Worm (Caenorhabditis elegans) whole organism, L2 larva: ENCODE results near the gene rpt-1.

Experiments
- ZK546.5 ChIP-seq: sonication (generic microtip); optimal IDR thresholded peaks from 2 replicates; lab custom pipeline; 2017; ENCODE audit warnings: missing biosample characterization, missing genetic modification characterization
- elt-3 ChIP-seq: sonication (generic microtip); optimal IDR thresholded peaks from 2 replicates; lab custom pipeline; 2017; ENCODE audit warnings: missing biosample characterization, missing genetic modification characterization
- fos-1 ChIP-seq: fragments of 150-350 bp; optimal IDR thresholded peaks from 2 replicates; lab custom pipeline; 2014; ENCODE audit warnings: missing biosample characterization, missing genetic modification characterization

DNA sequence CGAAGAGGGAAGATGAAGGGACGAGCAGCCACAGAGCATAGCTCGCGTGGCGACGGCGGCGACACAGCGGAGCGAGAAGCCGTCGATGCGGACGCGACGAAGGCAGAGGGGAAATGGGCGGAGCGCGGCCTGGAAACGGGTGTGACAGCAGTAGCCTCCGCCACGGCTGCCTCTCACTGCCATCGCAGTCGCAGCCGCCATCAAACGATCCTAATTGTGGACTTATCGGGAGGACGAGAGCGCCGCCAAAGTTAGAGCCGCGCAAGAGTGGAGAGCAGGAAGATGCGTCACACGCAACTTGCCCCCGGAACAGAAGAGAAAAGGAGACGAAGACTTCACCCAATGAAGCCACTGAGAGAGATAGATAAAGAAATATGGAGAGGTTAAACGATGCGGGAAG lies 42.1 kb upstream of the rpt-1 start:
- TF ChIP-seq elt-3 (tag; lab: Kevin White, UChicago) (no peak), ZK546.5 (no peak), fos-1 (tag; lab: Kevin White, UChicago) (no peak)
